Worm (Caenorhabditis elegans) whole organism, L3 larva: ENCODE results near the gene zfp-3.

ENCODE experiments used
- ZK546.5 ChIP-seq: sonication (generic microtip); optimal IDR thresholded peaks from 2 replicates; lab custom pipeline; 2017; ENCODE audit warnings: missing biosample characterization, missing genetic modification characterization
- aly-2 ChIP-seq: fragments of 150-350 bp; optimal IDR thresholded peaks from 2 replicates; lab custom pipeline; 2014; ENCODE audit warnings: missing biosample characterization, missing genetic modification characterization
- ama-1 ChIP-seq: fragments of 150-350 bp; optimal IDR thresholded peaks from 2 replicates; lab custom pipeline; 2018
- ceh-28 ChIP-seq: fragments of 150-350 bp; optimal IDR thresholded peaks from 2 replicates; lab custom pipeline; 2014; ENCODE audit warnings: missing biosample characterization, missing genetic modification reagents, missing genetic modification characterization
- ceh-82 ChIP-seq: fragments of 150-350 bp; optimal IDR thresholded peaks from 2 replicates; lab custom pipeline; 2014; ENCODE audit warnings: missing biosample characterization, missing genetic modification characterization
- ceh-9 ChIP-seq: sonication (generic microtip); optimal IDR thresholded peaks from 2 replicates; lab custom pipeline; 2018; ENCODE audit warnings: missing biosample characterization, missing genetic modification characterization
- daf-12 ChIP-seq: fragments of 150-350 bp; optimal IDR thresholded peaks from 2 replicates; lab custom pipeline; 2014; ENCODE audit warnings: missing biosample characterization, missing genetic modification reagents, missing genetic modification characterization
- egl-27 ChIP-seq: sonication (generic microtip); optimal IDR thresholded peaks from 4 replicates; lab custom pipeline; 2017; ENCODE audit warnings: missing biosample characterization, missing genetic modification reagents, missing genetic modification characterization
- egl-5 ChIP-seq: fragments of 150-350 bp; optimal IDR thresholded peaks from 2 replicates; lab custom pipeline; 2017; ENCODE audit warnings: missing biosample characterization, missing genetic modification reagents, missing genetic modification characterization, inconsistent platforms
- elt-1 ChIP-seq: fragments of 150-350 bp; optimal IDR thresholded peaks from 2 replicates; lab custom pipeline; 2014; ENCODE audit warnings: missing biosample characterization, missing genetic modification characterization
- elt-2 ChIP-seq: sonication (generic microtip); optimal IDR thresholded peaks from 2 replicates; lab custom pipeline; 2016; ENCODE audit warnings: missing genetic modification reagents, mild to moderate bottlenecking, missing genetic modification characterization, missing compliant biosample characterization
- eor-1 ChIP-seq, 2 experiments: fragments of 150-350 bp; optimal IDR thresholded peaks; 2 replicates each; lab custom pipeline; 2014 to 2018; ENCODE audit warnings: missing biosample characterization in 2 of 2, missing genetic modification characterization in 2 of 2
- fkh-10 ChIP-seq: sonication (generic microtip); optimal IDR thresholded peaks from 2 replicates; lab custom pipeline; 2017; ENCODE audit warnings: missing biosample characterization, missing genetic modification reagents, missing genetic modification characterization
- fkh-2 ChIP-seq: fragments of 150-350 bp; optimal IDR thresholded peaks from 2 replicates; lab custom pipeline; 2014; ENCODE audit warnings: missing biosample characterization, missing genetic modification reagents, missing genetic modification characterization
- fos-1 ChIP-seq: fragments of 150-350 bp; optimal IDR thresholded peaks from 2 replicates; lab custom pipeline; 2014; ENCODE audit warnings: missing biosample characterization, missing genetic modification characterization
- jun-1 ChIP-seq: fragments of 150-350 bp; optimal IDR thresholded peaks from 2 replicates; lab custom pipeline; 2014; ENCODE audit warnings: missing biosample characterization, missing genetic modification reagents, missing genetic modification characterization
- lin-15B ChIP-seq: fragments of 150-350 bp; optimal IDR thresholded peaks from 2 replicates; lab custom pipeline; 2014; ENCODE audit warnings: missing biosample characterization, missing genetic modification characterization
- lin-39 ChIP-seq: fragments of 150-350 bp; optimal IDR thresholded peaks from 2 replicates; lab custom pipeline; 2018; ENCODE audit warnings: missing biosample characterization, missing genetic modification reagents, missing genetic modification characterization
- lsy-12 ChIP-seq: sonication (generic microtip); optimal IDR thresholded peaks from 2 replicates; lab custom pipeline; 2016; ENCODE audit warnings: mild to moderate bottlenecking, missing genetic modification characterization, missing compliant biosample characterization
- mdl-1 ChIP-seq: fragments of 150-350 bp; optimal IDR thresholded peaks from 2 replicates; lab custom pipeline; 2014; ENCODE audit warnings: missing biosample characterization, missing genetic modification characterization
- mml-1 ChIP-seq: fragments of 150-350 bp; sonication (generic microtip); optimal IDR thresholded peaks from 3 replicates; lab custom pipeline; 2014; ENCODE audit warnings: missing biosample characterization, missing genetic modification characterization
- nfya-1 ChIP-seq: sonication (generic microtip); optimal IDR thresholded peaks from 2 replicates; lab custom pipeline; 2017; ENCODE audit warnings: missing genetic modification characterization, mild to moderate bottlenecking, missing compliant biosample characterization, antibody characterized with exemption, moderate library complexity; ENCODE audit not compliant: insufficient read depth
- nhr-11 ChIP-seq: fragments of 150-350 bp; optimal IDR thresholded peaks from 2 replicates; lab custom pipeline; 2014; ENCODE audit warnings: missing biosample characterization, missing genetic modification characterization
- nhr-12 ChIP-seq: fragments of 150-350 bp; optimal IDR thresholded peaks from 2 replicates; lab custom pipeline; 2014; ENCODE audit warnings: missing biosample characterization, missing genetic modification characterization
- nhr-23 ChIP-seq: fragments of 150-350 bp; optimal IDR thresholded peaks from 2 replicates; lab custom pipeline; 2014; ENCODE audit warnings: missing biosample characterization, missing genetic modification reagents, missing genetic modification characterization
- nhr-237 ChIP-seq: fragments of 150-350 bp; optimal IDR thresholded peaks from 2 replicates; lab custom pipeline; 2014; ENCODE audit warnings: missing biosample characterization, missing genetic modification characterization
- nhr-25 ChIP-seq: sonication (generic microtip); optimal IDR thresholded peaks from 2 replicates; lab custom pipeline; 2017; ENCODE audit warnings: missing biosample characterization, missing genetic modification characterization
- nhr-28 ChIP-seq: fragments of 150-350 bp; optimal IDR thresholded peaks from 2 replicates; lab custom pipeline; 2014; ENCODE audit warnings: missing biosample characterization, missing genetic modification characterization
- nhr-43 ChIP-seq: sonication (generic microtip); optimal IDR thresholded peaks from 2 replicates; lab custom pipeline; 2016; ENCODE audit warnings: mild to moderate bottlenecking, missing genetic modification characterization, missing compliant biosample characterization; ENCODE audit not compliant: poor library complexity, severe bottlenecking
- nhr-67 ChIP-seq: fragments of 150-350 bp; optimal IDR thresholded peaks from 2 replicates; lab custom pipeline; 2014; ENCODE audit warnings: missing biosample characterization, missing genetic modification characterization
- nhr-76 ChIP-seq: fragments of 150-350 bp; sonication (generic microtip); optimal IDR thresholded peaks from 5 replicates; lab custom pipeline; 2014; ENCODE audit warnings: missing biosample characterization, missing genetic modification characterization
- nhr-77 ChIP-seq: fragments of 150-350 bp; optimal IDR thresholded peaks from 2 replicates; lab custom pipeline; 2014; ENCODE audit warnings: missing biosample characterization, missing genetic modification characterization
- pha-4 ChIP-seq: fragments of 150-350 bp; optimal IDR thresholded peaks from 2 replicates; lab custom pipeline; 2014; ENCODE audit warnings: missing biosample characterization, missing genetic modification reagents, missing genetic modification characterization
- pqm-1 ChIP-seq: fragments of 150-350 bp; optimal IDR thresholded peaks from 2 replicates; lab custom pipeline; 2017; ENCODE audit warnings: missing biosample characterization, missing genetic modification characterization, inconsistent platforms
- sea-2 ChIP-seq: fragments of 150-350 bp; sonication (generic microtip); optimal IDR thresholded peaks from 4 replicates; lab custom pipeline; 2014; ENCODE audit warnings: missing biosample characterization, missing genetic modification reagents, missing genetic modification characterization
- skn-1 ChIP-seq: fragments of 150-350 bp; optimal IDR thresholded peaks from 2 replicates; lab custom pipeline; 2014; ENCODE audit warnings: missing biosample characterization, missing genetic modification characterization
- tbx-2 ChIP-seq: sonication (generic microtip); optimal IDR thresholded peaks from 2 replicates; lab custom pipeline; 2016; ENCODE audit warnings: mild to moderate bottlenecking, missing genetic modification characterization, missing compliant biosample characterization
- zag-1 ChIP-seq: fragments of 150-350 bp; optimal IDR thresholded peaks from 2 replicates; lab custom pipeline; 2014; ENCODE audit warnings: missing biosample characterization, missing genetic modification characterization
- ztf-11 ChIP-seq: fragments of 150-350 bp; optimal IDR thresholded peaks from 2 replicates; lab custom pipeline; 2014; ENCODE audit warnings: missing biosample characterization, missing genetic modification characterization

zfp-3 gene

ce11 chrX:1451816-1452602 is 5.6 kb upstream of the zfp-3 start:
- TF ChIP-seq daf-12 (no peak), ceh-28 (tag; lab: Kevin White, UChicago) (no peak), eor-1 (tag; optimal IDR thresholded peaks at IDR 0.05; lab: Kevin White, UChicago) (no peak), ceh-9 (tag; lab: Kevin White, UChicago) (no peak), zag-1 (no peak), lin-15B (tag; lab: Kevin White, UChicago) (no peak), pha-4 (tag; lab: Kevin White, UChicago) (peak; percentile 22), skn-1 (tag; lab: Kevin White, UChicago) (no peak), nhr-23 (tag; lab: Kevin White, UChicago) (peak; percentile 1), lsy-12 (peak; percentile 33), pqm-1 (tag; lab: Kevin White, UChicago) (no peak), elt-2 (tag; lab: Kevin White, UChicago) (no peak), ama-1 (lab: Kevin White, UChicago) (peak; percentile 79), ZK546.5 (no peak), egl-27 (tag; lab: Kevin White, UChicago) (no peak), nfya-1 (tag; lab: Kevin White, UChicago) (no peak), nhr-67 (no peak), egl-5 (tag; lab: Kevin White, UChicago) (no peak), elt-1 (tag; lab: Kevin White, UChicago) (no peak), aly-2 (no peak), sea-2 (GFP tag; lab: Kevin White, UChicago) (no peak), fkh-10 (GFP tag; lab: Kevin White, UChicago) (no peak), nhr-76 (tag; lab: Kevin White, UChicago) (no peak), ceh-82 (no peak), tbx-2 (tag; lab: Kevin White, UChicago) (no peak), nhr-28 (tag; lab: Kevin White, UChicago) (no peak), nhr-12 (tag; lab: Kevin White, UChicago) (no peak), mdl-1 (tag; lab: Kevin White, UChicago) (no peak), nhr-237 (no peak), nhr-43 (tag; lab: Kevin White, UChicago) (no peak), nhr-25 (tag; lab: Kevin White, UChicago) (peak; percentile 6), ztf-11 (no peak), mml-1 (tag; lab: Kevin White, UChicago) (no peak), fkh-2 (tag; lab: Kevin White, UChicago) (no peak)
- TF ChIP-seq, all 47 proteins: peak for 5

- TF ChIP-seq nhr-11 (no peak), pqm-1 (tag; lab: Kevin White, UChicago) (no peak), egl-27 (tag; lab: Kevin White, UChicago) (no peak), nhr-77 (tag; lab: Kevin White, UChicago) (no peak), mml-1 (tag; lab: Kevin White, UChicago) (no peak), daf-12 (no peak), eor-1 (tag; optimal IDR thresholded peaks at IDR 0.05; lab: Kevin White, UChicago) (no peak), egl-5 (tag; lab: Kevin White, UChicago) (no peak), ZK546.5 (no peak), zag-1 (no peak), lin-39 (tag; lab: Kevin White, UChicago) (no peak), aly-2 (no peak), nhr-25 (tag; lab: Kevin White, UChicago) (no peak), ama-1 (lab: Kevin White, UChicago) (no peak), fos-1 (tag; lab: Kevin White, UChicago) (no peak), nhr-28 (tag; lab: Kevin White, UChicago) (no peak), sea-2 (GFP tag; lab: Kevin White, UChicago) (no peak), jun-1 (tag; lab: Kevin White, UChicago) (no peak)
These were observed 4.8 kb upstream of the zfp-3 start for ce11 chrX:1451240-1451639.
